Fruit fly (Drosophila melanogaster): Measurements from ENCODE around the gene CG14684.

The CG14684 gene

dm6 chr3R:10667964-10668363 is 38.8 kb upstream of the CG14684 start:
- TF ChIP-seq CG4496 (GFP tag; IDR thresholded peaks at IDR 0.05) (no peak), CG10348 (GFP tag; IDR thresholded peaks at IDR 0.05) (no peak), CG34367 (tag; optimal IDR thresholded peaks at IDR 0.05) (no peak), gl (tag; optimal IDR thresholded peaks at IDR 0.05) (no peak), CG13204 (GFP tag; optimal IDR thresholded peaks at IDR 0.05) (no peak), CG12605 (GFP tag; IDR thresholded peaks at IDR 0.05) (no peak), Snoo (tag; optimal IDR thresholded peaks at IDR 0.05) (no peak), CG14655 (GFP tag; optimal IDR thresholded peaks at IDR 0.05) (no peak), CG17806 (tag; optimal IDR thresholded peaks at IDR 0.05) (no peak), CG9948 (tag; optimal IDR thresholded peaks at IDR 0.05) (no peak), rn (GFP tag; IDR thresholded peaks at IDR 0.05) (no peak), CG32121 (GFP tag; IDR thresholded peaks at IDR 0.05) (no peak), D1 (tag; optimal IDR thresholded peaks at IDR 0.05) (no peak), Pif1A (GFP tag; optimal IDR thresholded peaks at IDR 0.05) (no peak), CG15710 (tag; optimal IDR thresholded peaks at IDR 0.05) (no peak), fd96Ca (GFP tag; IDR thresholded peaks at IDR 0.05) (no peak), Pif1B (GFP tag; optimal IDR thresholded peaks at IDR 0.05) (no peak)

- TF ChIP-seq fd96Ca (GFP tag; IDR thresholded peaks at IDR 0.05) = no peak
- peak; percentile 3 for TF ChIP-seq CG15710 (tag; optimal IDR thresholded peaks at IDR 0.05)
- peak; percentile 5 for TF ChIP-seq CG8159 (tag; optimal IDR thresholded peaks at IDR 0.05)
- peak; percentile 37 for TF ChIP-seq CG17806 (tag; optimal IDR thresholded peaks at IDR 0.05)
- peak; percentile 5 for TF ChIP-seq CG9948 (tag; optimal IDR thresholded peaks at IDR 0.05)
- peak; percentile 20 for TF ChIP-seq CG14655 (GFP tag; optimal IDR thresholded peaks at IDR 0.05)
- TF ChIP-seq Pif1B (GFP tag; optimal IDR thresholded peaks at IDR 0.05) = no peak
Observed at dm6 chr3R:10669950-10670349, 36.8 kb upstream of the CG14684 start.

DNA sequence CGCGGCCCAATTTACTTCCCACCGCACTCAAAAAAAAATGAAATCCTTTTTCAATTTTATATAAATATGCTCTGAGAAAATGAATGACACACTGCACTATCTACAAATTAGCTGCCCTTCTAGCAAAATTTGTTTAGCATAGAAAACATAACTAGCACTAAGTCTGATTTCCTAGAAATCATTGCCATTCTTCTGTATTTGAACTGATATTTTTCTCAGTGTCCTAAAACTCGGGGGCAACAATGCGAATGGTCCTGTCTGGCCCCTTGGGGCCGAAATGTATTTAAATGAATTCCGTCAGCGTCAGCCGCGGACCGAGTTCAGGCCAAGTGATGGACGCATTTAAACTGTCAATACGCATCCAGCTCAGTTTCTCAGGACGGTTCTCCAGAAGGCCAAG is 34.1 kb upstream of the CG14684 start:
- TF ChIP-seq CG8301 (tag; optimal IDR thresholded peaks at IDR 0.05) = no peak
- TF ChIP-seq Pif1A (GFP tag; optimal IDR thresholded peaks at IDR 0.05) = no peak
- TF ChIP-seq CG13204 (GFP tag; optimal IDR thresholded peaks at IDR 0.05) = no peak
- TF ChIP-seq CG15710 (tag; optimal IDR thresholded peaks at IDR 0.05) = no peak
- no peak for TF ChIP-seq CG4496 (GFP tag; IDR thresholded peaks at IDR 0.05)
- no peak for TF ChIP-seq CG34367 (tag; optimal IDR thresholded peaks at IDR 0.05)
- no peak for TF ChIP-seq CG12605 (GFP tag; IDR thresholded peaks at IDR 0.05)
- TF ChIP-seq gl (tag; optimal IDR thresholded peaks at IDR 0.05) = no peak
- TF ChIP-seq fd96Ca (GFP tag; IDR thresholded peaks at IDR 0.05) = no peak
- no peak for TF ChIP-seq CG32121 (GFP tag; IDR thresholded peaks at IDR 0.05)
- no peak for TF ChIP-seq EcR (GFP tag; optimal IDR thresholded peaks at IDR 0.05)
- TF ChIP-seq CG10348 (GFP tag; IDR thresholded peaks at IDR 0.05) = no peak
- no peak for TF ChIP-seq CG9948 (tag; optimal IDR thresholded peaks at IDR 0.05)
- TF ChIP-seq rn (GFP tag; IDR thresholded peaks at IDR 0.05) = no peak
- TF ChIP-seq Pif1B (GFP tag; optimal IDR thresholded peaks at IDR 0.05) = no peak
- TF ChIP-seq D1 (tag; optimal IDR thresholded peaks at IDR 0.05) = no peak

- peak; percentile 23 for TF ChIP-seq CG15710 (tag; optimal IDR thresholded peaks at IDR 0.05)
- peak; percentile 19 for TF ChIP-seq CG8159 (tag; optimal IDR thresholded peaks at IDR 0.05)
- no peak for TF ChIP-seq CG13204 (GFP tag; optimal IDR thresholded peaks at IDR 0.05)
- peak; percentile 14 for TF ChIP-seq CG9948 (tag; optimal IDR thresholded peaks at IDR 0.05)
Observed at dm6 chr3R:10673571-10673970, 33.2 kb upstream of the CG14684 start.

dm6 chr3R:10675101-10675500 is 31.7 kb upstream of the CG14684 start:
- TF ChIP-seq Pif1B (GFP tag; optimal IDR thresholded peaks at IDR 0.05) = no peak
- no peak for TF ChIP-seq CG15710 (tag; optimal IDR thresholded peaks at IDR 0.05)
- TF ChIP-seq CG14655 (GFP tag; optimal IDR thresholded peaks at IDR 0.05) = no peak
- TF ChIP-seq CG8159 (tag; optimal IDR thresholded peaks at IDR 0.05) = no peak
- TF ChIP-seq D1 (tag; optimal IDR thresholded peaks at IDR 0.05) = no peak
- TF ChIP-seq fd96Ca (GFP tag; IDR thresholded peaks at IDR 0.05) = no peak
- no peak for TF ChIP-seq CG13204 (GFP tag; optimal IDR thresholded peaks at IDR 0.05)

- TF ChIP-seq CG32121 (GFP tag; IDR thresholded peaks at IDR 0.05) = no peak
- no peak for TF ChIP-seq CG14655 (GFP tag; optimal IDR thresholded peaks at IDR 0.05)
- no peak for TF ChIP-seq CG4496 (GFP tag; IDR thresholded peaks at IDR 0.05)
- TF ChIP-seq Snoo (tag; optimal IDR thresholded peaks at IDR 0.05) = no peak
- no peak for TF ChIP-seq CG15710 (tag; optimal IDR thresholded peaks at IDR 0.05)
- peak; percentile 22; the same call in 1 of the 2 replicates for TF ChIP-seq Ets98B (GFP tag; IDR thresholded peaks at IDR 0.05)
- no peak for TF ChIP-seq D1 (tag; optimal IDR thresholded peaks at IDR 0.05)
- peak; percentile 96 for TF ChIP-seq EcR (GFP tag; optimal IDR thresholded peaks at IDR 0.05)
Observed at dm6 chr3R:10677245-10677902, 29.4 kb upstream of the CG14684 start, which contains the start of gene CG6465. Gene CG6465, minus strand, starts transcription at chr3R:10677251.

DNA sequence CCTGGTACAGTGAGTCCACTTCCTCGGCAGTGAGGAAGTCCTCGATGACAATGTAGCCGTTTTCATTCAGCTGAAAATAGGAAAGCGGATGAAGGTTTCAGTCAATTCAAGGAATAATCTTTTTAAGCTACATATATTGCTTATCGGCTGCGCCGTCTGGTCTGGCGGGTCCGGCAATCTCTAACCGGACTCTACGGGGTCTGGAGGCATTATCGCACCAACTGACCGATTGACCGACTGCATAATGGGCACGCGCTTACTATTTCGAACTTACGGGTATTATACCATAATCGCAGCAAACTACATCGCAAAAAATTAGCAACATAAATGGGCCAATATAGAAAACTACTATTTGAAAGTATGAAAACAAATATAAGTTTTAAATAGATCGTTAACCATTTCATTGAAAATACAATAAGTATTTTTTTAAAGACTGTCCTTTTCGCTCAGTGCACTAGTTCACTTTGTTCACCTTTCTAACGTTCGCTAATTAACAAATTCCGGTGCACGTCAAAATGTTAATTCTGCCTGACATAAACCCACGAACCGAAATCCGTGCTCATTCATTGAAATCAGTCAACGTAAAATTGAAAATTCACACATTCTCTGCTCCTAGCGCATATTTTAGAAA is 27.7 kb upstream of the CG14684 start:
- TF ChIP-seq fd96Ca (GFP tag; IDR thresholded peaks at IDR 0.05) (peak; percentile 63), CG17806 (tag; optimal IDR thresholded peaks at IDR 0.05) (no peak), CG32121 (GFP tag; IDR thresholded peaks at IDR 0.05) (peak; percentile 46; the same call in 1 of the 2 replicates), Ets98B (GFP tag; IDR thresholded peaks at IDR 0.05) (peak; percentile 24; the same call in 1 of the 2 replicates)
